Worm (Caenorhabditis elegans): ENCODE measurements around the gene anmt-1.
A peak's percentile ranks its signal among the peaks of the same experiment; 100 is the strongest.

The anmt-1 gene

ce11 chrIII:8663143-8663542 is 21.5 kb upstream of the anmt-1 start:
- peak; percentile 1 for TF ChIP-seq nhr-71 (tag; optimal IDR thresholded peaks at IDR 0.05)
- no peak for TF ChIP-seq ceh-90 (tag; optimal IDR thresholded peaks at IDR 0.05)
- peak; percentile 60 for TF ChIP-seq nhr-85 (tag)
- TF ChIP-seq lsy-2 (tag; optimal IDR thresholded peaks at IDR 0.05), result peak in 1 of 2 experiments; percentile 3
- TF ChIP-seq efl-1 (optimal IDR thresholded peaks at IDR 0.05), result peak in 1 of 2 experiments; percentile 17
- TF ChIP-seq efl-1 (GFP tag; optimal IDR thresholded peaks at IDR 0.05 in 1 of 2), result no peak
- TF ChIP-seq C16A3.4 (tag; optimal IDR thresholded peaks at IDR 0.05), result no peak
- TF ChIP-seq lin-14 (GFP tag; optimal IDR thresholded peaks at IDR 0.05), result peak; percentile 45
- no peak for TF ChIP-seq hlh-4 (tag; optimal IDR thresholded peaks at IDR 0.05)
- TF ChIP-seq egl-27 (tag; optimal IDR thresholded peaks at IDR 0.05), result no peak
- TF ChIP-seq blmp-1 (tag; optimal IDR thresholded peaks at IDR 0.05), result peak; percentile 59
- TF ChIP-seq snu-23 (GFP tag; optimal IDR thresholded peaks at IDR 0.05), result peak; percentile 28
- TF ChIP-seq mep-1 (tag; optimal IDR thresholded peaks at IDR 0.05), result peak; percentile 1

DNA sequence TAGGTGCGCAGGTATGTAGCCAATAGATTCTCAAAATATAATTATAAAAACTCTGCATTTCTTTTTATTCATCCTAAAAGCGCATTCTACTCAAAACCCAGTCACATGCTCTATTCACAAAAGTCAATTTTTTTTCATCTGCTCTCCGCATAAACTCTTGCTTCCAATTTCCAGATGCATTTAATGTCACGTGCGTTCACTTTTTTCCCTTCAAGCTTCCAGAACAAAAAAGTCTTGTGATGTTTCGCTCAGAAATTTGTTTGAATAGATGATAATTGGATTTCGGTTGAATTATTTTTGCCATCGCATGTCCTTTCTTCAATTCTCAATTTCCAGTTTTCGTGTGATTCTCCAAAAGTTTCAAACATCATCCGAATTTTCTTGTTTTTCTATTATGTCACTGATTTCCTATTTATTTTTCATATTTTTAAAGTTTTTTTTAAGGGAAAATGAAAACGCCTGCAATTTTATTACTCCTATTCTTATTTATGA is 19.7 kb upstream of the anmt-1 start, which contains the start of gene F22B7.1:
Gene F22B7.1, plus strand, starts transcription at position 442 of the 492 bp plus-strand sequence.
- TF ChIP-seq elt-2 (tag; optimal IDR thresholded peaks at IDR 0.05) (no peak), nhr-47 (tag; optimal IDR thresholded peaks at IDR 0.05) (peak; percentile 27), hlh-4 (tag; optimal IDR thresholded peaks at IDR 0.05) (peak; percentile 8), ceh-63 (GFP tag; optimal IDR thresholded peaks at IDR 0.05) (no peak), sptf-1 (tag; optimal IDR thresholded peaks at IDR 0.05) (no peak), mdl-1 (tag; optimal IDR thresholded peaks at IDR 0.05) (no peak), irx-1 (tag; optimal IDR thresholded peaks at IDR 0.05) (peak; percentile 13), C16A3.4 (tag; optimal IDR thresholded peaks at IDR 0.05) (no peak), C34B4.2 (tag; optimal IDR thresholded peaks at IDR 0.05) (no peak), lin-14 (GFP tag; optimal IDR thresholded peaks at IDR 0.05) (peak; percentile 46), lin-15B (tag; optimal IDR thresholded peaks at IDR 0.05) (no peak), nhr-71 (tag; optimal IDR thresholded peaks at IDR 0.05) (peak; percentile 54), dsc-1 (tag; optimal IDR thresholded peaks at IDR 0.05) (peak; percentile 14), nhr-11 (tag; optimal IDR thresholded peaks at IDR 0.05) (no peak), ama-1 (optimal IDR thresholded peaks at IDR 0.05) (no peak), rnt-1 (tag; optimal IDR thresholded peaks at IDR 0.05) (no peak), sox-4 (tag; optimal IDR thresholded peaks at IDR 0.05) (peak; percentile 55), pax-3 (tag; optimal IDR thresholded peaks at IDR 0.05) (no peak), unc-86 (tag; optimal IDR thresholded peaks at IDR 0.05) (no peak), swsn-7 (tag; optimal IDR thresholded peaks at IDR 0.05) (no peak), nhr-237 (tag; optimal IDR thresholded peaks at IDR 0.05) (no peak), aly-2 (tag; optimal IDR thresholded peaks at IDR 0.05) (no peak), fos-1 (tag; optimal IDR thresholded peaks at IDR 0.05) (no peak), fkh-8 (tag; optimal IDR thresholded peaks at IDR 0.05) (peak; percentile 70), lir-3 (tag; optimal IDR thresholded peaks at IDR 0.05; ENCODE audit: poor library complexity) (peak; percentile 18), lin-39 (tag; optimal IDR thresholded peaks at IDR 0.05) (no peak), efl-3 (GFP tag; optimal IDR thresholded peaks at IDR 0.05) (no peak)

DNA sequence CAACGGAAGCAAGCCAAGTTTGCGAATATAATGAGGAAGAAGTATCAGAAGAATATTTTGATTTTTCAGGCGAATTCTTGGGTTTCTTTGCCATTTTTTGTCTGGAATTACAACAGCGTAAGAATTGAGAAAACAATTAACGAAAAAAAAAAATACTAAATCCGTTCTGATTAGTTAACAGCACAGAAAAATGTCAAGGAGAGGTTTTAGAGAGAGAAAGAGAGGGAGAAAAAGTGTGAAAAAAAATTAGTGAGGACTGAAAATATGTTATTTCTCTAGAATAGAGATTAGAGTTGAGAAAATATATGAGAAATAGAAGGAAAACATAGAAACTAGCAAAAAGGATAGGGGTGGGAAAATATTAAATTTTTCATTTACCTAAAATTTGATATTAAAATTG is 17.2 kb upstream of the anmt-1 start, which contains the start of gene dpy-19:
Gene dpy-19, minus strand, starts transcription at position 101 of the 400 bp plus-strand sequence.
- TF ChIP-seq zag-1 (tag; optimal IDR thresholded peaks at IDR 0.05) (no peak), nhr-77 (tag; optimal IDR thresholded peaks at IDR 0.05) (no peak), ama-1 (optimal IDR thresholded peaks at IDR 0.05) (no peak), ces-1 (GFP tag; optimal IDR thresholded peaks at IDR 0.05) (no peak), lin-14 (GFP tag; optimal IDR thresholded peaks at IDR 0.05) (no peak)

ce11 chrIII:8668717-8669116 is 15.9 kb upstream of the anmt-1 start:
- TF ChIP-seq efl-1 (optimal IDR thresholded peaks at IDR 0.05) (peak; percentile 0 to 9), efl-1 (GFP tag; optimal IDR thresholded peaks at IDR 0.05 in 1 of 2) (no peak), snu-23 (GFP tag; optimal IDR thresholded peaks at IDR 0.05) (peak; percentile 34), mef-2 (tag; optimal IDR thresholded peaks at IDR 0.05) (no peak), nhr-20 (tag; optimal IDR thresholded peaks at IDR 0.05) (no peak), vab-15 (tag; optimal IDR thresholded peaks at IDR 0.05) (no peak), ces-1 (GFP tag; optimal IDR thresholded peaks at IDR 0.05) (no peak), nhr-77 (tag; optimal IDR thresholded peaks at IDR 0.05) (no peak), ceh-88 (GFP tag; IDR thresholded peaks at IDR 0.05) (no peak), mep-1 (tag; optimal IDR thresholded peaks at IDR 0.05) (peak; percentile 16), fkh-4 (tag; optimal IDR thresholded peaks at IDR 0.05; ENCODE audit: borderline replicate concordance) (no peak), blmp-1 (tag; optimal IDR thresholded peaks at IDR 0.05) (peak; percentile 23)
